Worm (Caenorhabditis elegans) whole organism, early embryonic: ENCODE data around the gene phdh-1.

Experiments used
- aly-1 ChIP-seq: sonication (generic microtip); optimal IDR thresholded peaks from 2 replicates; lab custom pipeline; 2016; ENCODE audit warnings: missing genetic modification characterization, missing compliant biosample characterization
- ama-1 ChIP-seq: fragments of 150-350 bp; optimal IDR thresholded peaks from 2 replicates; lab custom pipeline; 2014
- hnd-1 ChIP-seq: sonication (generic microtip); optimal IDR thresholded peaks from 2 replicates; lab custom pipeline; 2016; ENCODE audit warnings: missing genetic modification characterization, missing compliant biosample characterization
- pes-1 ChIP-seq: fragments of 200-800 bp; sonication (Bioruptor generic); IDR thresholded peaks from 2 replicates; pipeline ENCODE4 v1.3.6; 2022; ENCODE audit warnings: missing genetic modification reagents, missing genetic modification characterization, missing compliant biosample characterization

- no peak for TF ChIP-seq pes-1 (GFP tag; lab: Robert Waterston, UW)
- no peak for TF ChIP-seq ama-1 (lab: Kevin White, UChicago)
- TF ChIP-seq hnd-1 (tag; lab: Kevin White, UChicago): no peak
- no peak for TF ChIP-seq aly-1 (tag; lab: Kevin White, UChicago)
Observed at ce11 chrII:13600904-13601303, 37.4 kb downstream of the phdh-1 start, which contains the start of gene csp-1.
